Worm (Caenorhabditis elegans) whole organism, young adult: ENCODE data around the gene best-9.

Experiments used
- C17E4.6 ChIP-seq: fragments of 200-800 bp; sonication (Bioruptor generic); IDR thresholded peaks from 2 replicates; pipeline ENCODE4 v1.3.6; 2022; ENCODE audit warnings: missing genetic modification reagents, missing genetic modification characterization, missing compliant biosample characterization
- F10E7.11 ChIP-seq: sonication (generic microtip); optimal IDR thresholded peaks from 2 replicates; lab custom pipeline; 2017; ENCODE audit warnings: mild to moderate bottlenecking, missing genetic modification characterization, moderate library complexity, missing compliant biosample characterization
- T26A5.8 ChIP-seq: sonication (generic microtip); optimal IDR thresholded peaks from 2 replicates; lab custom pipeline; 2016; ENCODE audit warnings: missing genetic modification characterization, missing compliant biosample characterization
- Y53F4B.3 ChIP-seq: fragments of 200-800 bp; sonication (Bioruptor generic); IDR thresholded peaks from 2 replicates; pipeline ENCODE4 v1.3.6; 2022; ENCODE audit warnings: missing genetic modification reagents, missing genetic modification characterization, missing compliant biosample characterization
- Y95B8A.8 ChIP-seq: fragments of 200-800 bp; sonication (Bioruptor generic); IDR thresholded peaks from 2 replicates; pipeline ENCODE4 v1.3.6; 2022; ENCODE audit warnings: missing genetic modification reagents, missing genetic modification characterization, missing compliant biosample characterization
- ama-1 ChIP-seq, 3 experiments: fragments of 150-350 bp in 1 of 3; sonication (generic microtip) in 2 of 3; optimal IDR thresholded peaks; 2 replicates each; lab custom pipeline; 2014 to 2018; ENCODE audit warnings: missing biosample characterization in 2 of 3, missing genetic modification characterization in 2 of 3, missing genetic modification reagents in 2 of 3
- aptf-3 ChIP-seq: fragments of 200-800 bp; sonication (Bioruptor generic); IDR thresholded peaks from 2 replicates; pipeline ENCODE4 v1.3.6; 2022; ENCODE audit warnings: missing genetic modification characterization, missing compliant biosample characterization
- attf-5 ChIP-seq: fragments of 200-800 bp; sonication (Bioruptor generic); optimal IDR thresholded peaks from 2 replicates; lab custom pipeline; 2018; ENCODE audit warnings: mild to moderate bottlenecking, missing genetic modification characterization, missing compliant biosample characterization
- cebp-1 ChIP-seq, 2 experiments: fragments of 200-800 bp in 1 of 2; sonication (Bioruptor generic) in 1 of 2; sonication (generic microtip) in 1 of 2; IDR thresholded peaks in 1 of 2; optimal IDR thresholded peaks in 1 of 2; 2 replicates each; pipeline versions ENCODE4 v1.3.6 to Lab custom; 2017 to 2022; ENCODE audit warnings: missing compliant biosample characterization in 2 of 2, missing genetic modification characterization in 2 of 2, mild to moderate bottlenecking in 1 of 2, missing genetic modification reagents in 1 of 2, moderate library complexity in 1 of 2
- dox-1 ChIP-seq: fragments of 200-800 bp; sonication (Bioruptor generic); IDR thresholded peaks from 2 replicates; pipeline ENCODE4 v1.3.6; 2022; ENCODE audit warnings: missing genetic modification reagents, missing genetic modification characterization, missing compliant biosample characterization
- dpl-1 ChIP-seq: fragments of 150-350 bp; optimal IDR thresholded peaks from 2 replicates; lab custom pipeline; 2014; ENCODE audit warnings: missing biosample characterization, missing genetic modification reagents, missing genetic modification characterization
- egl-44 ChIP-seq: fragments of 200-800 bp; sonication (Bioruptor generic); IDR thresholded peaks from 2 replicates; pipeline ENCODE4 v1.3.6; 2022; ENCODE audit warnings: missing genetic modification reagents, missing genetic modification characterization, missing compliant biosample characterization
- egrh-3 ChIP-seq: fragments of 200-800 bp; sonication (Bioruptor generic); IDR thresholded peaks from 2 replicates; pipeline ENCODE4 v1.3.6; 2022; ENCODE audit warnings: missing genetic modification reagents, missing genetic modification characterization, missing compliant biosample characterization
- hlh-26 ChIP-seq: fragments of 200-800 bp; sonication (Bioruptor generic); conservative IDR thresholded peaks from 2 replicates; pipeline ENCODE4 v1.3.6; 2022; ENCODE audit warnings: missing genetic modification reagents, missing genetic modification characterization, missing compliant biosample characterization
- hmg-1.2 ChIP-seq: fragments of 200-800 bp; sonication (Bioruptor generic); IDR thresholded peaks from 2 replicates; pipeline ENCODE4 v1.3.6; 2022; ENCODE audit warnings: missing genetic modification reagents, missing genetic modification characterization, missing compliant biosample characterization
- let-526 ChIP-seq: fragments of 200-800 bp; sonication (Bioruptor generic); IDR thresholded peaks from 2 replicates; pipeline ENCODE4 v1.3.6; 2022; ENCODE audit warnings: missing genetic modification reagents, missing genetic modification characterization, missing compliant biosample characterization
- lin-40 ChIP-seq: sonication (generic microtip); optimal IDR thresholded peaks from 2 replicates; lab custom pipeline; 2016; ENCODE audit warnings: missing genetic modification characterization, mild to moderate bottlenecking, missing compliant biosample characterization, missing genotype, missing genetic modification reagents
- lsl-1 ChIP-seq: fragments of 200-800 bp; sonication (Bioruptor generic); optimal IDR thresholded peaks from 2 replicates; lab custom pipeline; 2018; ENCODE audit warnings: mild to moderate bottlenecking, missing genetic modification characterization, moderate library complexity, missing compliant biosample characterization
- mcd-1 ChIP-seq: fragments of 200-800 bp; sonication (Bioruptor generic); IDR thresholded peaks from 2 replicates; pipeline ENCODE4 v1.3.6; 2022; ENCODE audit warnings: missing genetic modification reagents, missing genetic modification characterization, missing compliant biosample characterization
- nhr-80 ChIP-seq: sonication (generic microtip); optimal IDR thresholded peaks from 2 replicates; lab custom pipeline; 2016; ENCODE audit warnings: missing genetic modification characterization, missing compliant biosample characterization
- rcor-1 ChIP-seq: fragments of 200-800 bp; sonication (Bioruptor generic); IDR thresholded peaks from 2 replicates; pipeline ENCODE4 v1.3.6; 2022; ENCODE audit warnings: missing genetic modification reagents, missing genetic modification characterization, missing compliant biosample characterization
- rpc-1 ChIP-seq, 2 experiments: fragments of 150-350 bp in 1 of 2; sonication (generic microtip) in 1 of 2; optimal IDR thresholded peaks; 2 replicates each; lab custom pipeline; 2014 to 2018; ENCODE audit warnings: missing biosample characterization in 1 of 2, missing genetic modification characterization in 1 of 2, missing genetic modification reagents in 1 of 2, missing genotype in 1 of 2
- sea-2 ChIP-seq: fragments of 200-800 bp; sonication (Bioruptor generic); IDR thresholded peaks from 2 replicates; pipeline ENCODE4 v1.3.6; 2022; ENCODE audit warnings: missing genetic modification characterization, missing compliant biosample characterization
- snpc-1.3 ChIP-seq: sonication (generic microtip); optimal IDR thresholded peaks from 2 replicates; lab custom pipeline; 2017; ENCODE audit warnings: missing genetic modification characterization, mild to moderate bottlenecking, missing compliant biosample characterization, antibody characterized with exemption, moderate library complexity, missing genotype, missing genetic modification reagents; ENCODE audit not compliant: insufficient read depth
- snpc-3.4 ChIP-seq: sonication (generic microtip); optimal IDR thresholded peaks from 2 replicates; lab custom pipeline; 2017; ENCODE audit warnings: missing genetic modification characterization, mild to moderate bottlenecking, missing compliant biosample characterization, antibody characterized with exemption, moderate library complexity, missing genotype, missing genetic modification reagents
- snpc-4 ChIP-seq, 5 experiments: fragments of 150-350 bp in 1 of 5; sonication (generic microtip) in 4 of 5; optimal IDR thresholded peaks; 2 replicates each; lab custom pipeline; 2014 to 2018; ENCODE audit warnings: missing genetic modification characterization in 5 of 5, missing biosample characterization in 3 of 5, antibody characterized with exemption in 2 of 5, mild to moderate bottlenecking in 2 of 5, missing compliant biosample characterization in 2 of 5, missing genotype in 2 of 5, moderate library complexity in 2 of 5, missing genetic modification reagents in 1 of 5
- sptf-2 ChIP-seq: fragments of 200-800 bp; sonication (Bioruptor generic); optimal IDR thresholded peaks from 2 replicates; lab custom pipeline; 2018; ENCODE audit warnings: mild to moderate bottlenecking, missing genetic modification characterization, missing compliant biosample characterization
- tbp1 ChIP-seq: fragments of 200-800 bp; sonication (Bioruptor generic); optimal IDR thresholded peaks from 2 replicates; lab custom pipeline; 2018; ENCODE audit warnings: mild to moderate bottlenecking, missing genetic modification characterization, missing compliant biosample characterization
- tlf-1 ChIP-seq: fragments of 200-800 bp; sonication (Bioruptor generic); optimal IDR thresholded peaks from 2 replicates; lab custom pipeline; 2018; ENCODE audit warnings: mild to moderate bottlenecking, missing genetic modification characterization, missing compliant biosample characterization
- ztf-26 ChIP-seq: sonication (generic microtip); optimal IDR thresholded peaks from 2 replicates; lab custom pipeline; 2017; ENCODE audit warnings: missing genetic modification characterization, missing compliant biosample characterization

The best-9 gene

DNA sequence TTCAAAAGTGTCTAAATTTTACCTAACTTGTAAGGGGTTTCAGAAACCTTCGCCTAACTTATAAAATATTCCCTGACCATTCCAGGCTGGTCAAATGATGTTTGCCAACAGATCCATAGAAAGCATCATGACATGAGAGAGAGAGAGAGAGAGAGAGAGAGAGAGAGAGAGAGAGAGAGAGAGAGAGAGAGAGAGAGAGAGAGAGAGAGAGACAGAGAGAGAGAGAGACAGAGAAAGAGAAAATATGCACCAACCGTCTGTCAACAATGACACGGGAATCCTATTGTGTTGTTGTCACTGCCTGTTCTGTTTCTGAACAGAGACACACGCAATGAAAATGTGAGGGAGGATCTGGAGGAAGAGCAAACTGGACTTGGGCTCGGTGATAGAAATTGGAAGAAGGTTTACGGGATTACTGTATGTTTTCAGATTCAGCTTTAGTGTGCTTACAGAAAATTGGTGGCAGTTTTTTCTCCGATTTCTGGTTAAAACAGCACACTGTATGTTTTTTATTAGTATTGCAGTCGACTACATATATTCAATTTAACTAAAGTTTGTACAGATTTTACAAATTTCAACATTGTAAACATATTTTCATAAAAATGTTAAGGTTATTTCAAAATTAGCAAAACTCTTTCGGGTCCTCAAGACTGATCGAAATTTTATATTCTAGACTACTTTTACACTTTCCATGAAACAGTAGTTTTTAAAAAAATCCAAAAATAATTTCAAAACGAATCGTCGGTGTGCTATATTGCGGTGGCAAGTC is 15.6 kb downstream of the best-9 start:
- peak; percentile 35; the same call in 1 of the 2 replicates for TF ChIP-seq mcd-1 (GFP tag; lab: Robert Waterston, UW)
- no peak for TF ChIP-seq dpl-1
- peak; percentile 25 for TF ChIP-seq attf-5 (GFP tag; lab: Kevin White, UChicago)
- TF ChIP-seq egrh-3 (GFP tag; lab: Robert Waterston, UW), result 0 out of 2 replicates have a peak, but pooled peaks have one; percentile 21
- TF ChIP-seq sptf-2 (GFP tag; lab: Kevin White, UChicago), result no peak
- TF ChIP-seq hmg-1.2 (GFP tag; lab: Robert Waterston, UW), result peak; percentile 55
- no peak for TF ChIP-seq sea-2 (GFP tag; lab: Robert Waterston, UW)
- TF ChIP-seq, all 124 proteins: peak for 4

DNA sequence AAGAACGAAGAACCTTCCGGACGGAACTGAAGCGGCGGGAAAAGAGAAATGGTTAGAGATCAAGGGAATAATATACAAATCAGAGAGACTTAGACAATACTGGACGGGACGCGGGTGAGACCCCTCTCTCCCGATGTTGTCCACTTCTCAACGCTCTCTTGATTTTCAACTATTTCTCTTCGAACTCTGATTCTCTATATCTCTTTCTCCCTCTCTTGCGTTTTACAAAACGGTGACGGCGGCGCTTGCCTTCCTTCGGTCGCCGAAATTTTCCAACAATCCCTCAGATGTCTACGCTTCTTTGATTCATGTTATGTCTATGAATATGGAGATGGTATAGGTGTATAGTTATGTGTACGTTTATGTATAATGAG is 16.2 kb downstream of the best-9 start:
- TF ChIP-seq nhr-80 (tag; lab: Kevin White, UChicago) (peak; percentile 34), rcor-1 (GFP tag; lab: Robert Waterston, UW) (peak; percentile 21; the same call in 1 of the 2 replicates), T26A5.8 (tag; lab: Kevin White, UChicago) (no peak), rpc-1 (optimal IDR thresholded peaks at IDR 0.05; lab: Kevin White, UChicago) (no peak), rpc-1 (tag; optimal IDR thresholded peaks at IDR 0.05; lab: Kevin White, UChicago) (no peak), hlh-26 (GFP tag; lab: Robert Waterston, UW) (no peak), tbp1 (peak; percentile 16), hmg-1.2 (GFP tag; lab: Robert Waterston, UW) (peak; percentile 82; the same call in 1 of the 2 replicates), snpc-3.4 (tag; lab: Kevin White, UChicago) (peak; percentile 35), mcd-1 (GFP tag; lab: Robert Waterston, UW) (peak; percentile 41; the same call in 1 of the 2 replicates), attf-5 (GFP tag; lab: Kevin White, UChicago) (peak; percentile 27), cebp-1 (GFP tag; IDR thresholded peaks at IDR 0.05; lab: Robert Waterston, UW) (no peak), cebp-1 (tag; optimal IDR thresholded peaks at IDR 0.05; lab: Kevin White, UChicago) (peak; percentile 61), ztf-26 (tag; lab: Kevin White, UChicago) (peak; percentile 12), tlf-1 (GFP tag; lab: Kevin White, UChicago) (no peak), snpc-4 (GFP tag; optimal IDR thresholded peaks at IDR 0.05; lab: Kevin White, UChicago) (no peak), snpc-4 (tag; optimal IDR thresholded peaks at IDR 0.05; lab: Kevin White, UChicago) (peak in 1 of 4 experiments; percentile 19), lin-40 (tag; lab: Kevin White, UChicago) (no peak)

DNA sequence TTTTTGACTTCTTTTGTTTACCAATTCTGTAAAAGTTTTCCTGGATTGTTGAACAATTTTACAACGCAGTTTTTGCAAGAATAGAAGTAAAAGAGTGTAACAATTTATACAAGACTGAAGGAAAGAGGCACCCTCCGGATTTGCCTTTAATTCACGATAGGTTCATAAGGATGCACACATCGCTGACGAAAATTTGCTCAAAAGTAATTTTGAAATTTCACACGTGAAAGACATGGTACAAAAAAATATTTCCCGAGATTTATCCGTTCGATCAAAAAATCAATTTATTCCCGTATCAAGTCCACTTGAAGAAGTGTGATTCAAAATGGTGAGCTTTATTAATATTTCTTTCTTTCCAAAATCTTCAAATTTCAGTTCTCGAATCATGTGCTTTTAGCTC is 17.4 kb downstream of the best-9 start, which contains the start of gene C43G2.3:
TSS of gene C43G2.3 (plus strand) at position 301 of the 400 bp plus-strand sequence.
- no peak for TF ChIP-seq let-526 (GFP tag; lab: Robert Waterston, UW)
- TF ChIP-seq dox-1, result no peak
- TF ChIP-seq C17E4.6 (GFP tag; lab: Robert Waterston, UW), result no peak
- no peak for TF ChIP-seq F10E7.11 (tag; lab: Kevin White, UChicago)
- no peak for TF ChIP-seq Y53F4B.3
- no peak for TF ChIP-seq Y95B8A.8 (GFP tag; lab: Robert Waterston, UW)
- TF ChIP-seq ama-1 (optimal IDR thresholded peaks at IDR 0.05; lab: Kevin White, UChicago), result no peak
- no peak for TF ChIP-seq ama-1 (GFP tag; optimal IDR thresholded peaks at IDR 0.05; lab: Kevin White, UChicago)
- TF ChIP-seq snpc-1.3 (tag; lab: Kevin White, UChicago), result no peak
- no peak for TF ChIP-seq egl-44 (GFP tag; lab: Robert Waterston, UW)
- TF ChIP-seq hmg-1.2 (GFP tag; lab: Robert Waterston, UW), result no peak
- no peak for TF ChIP-seq aptf-3 (GFP tag; lab: Robert Waterston, UW)
- TF ChIP-seq dpl-1, result no peak
- no peak for TF ChIP-seq lsl-1 (GFP tag; lab: Kevin White, UChicago)
- TF ChIP-seq rpc-1 (optimal IDR thresholded peaks at IDR 0.05; lab: Kevin White, UChicago), result no peak
- no peak for TF ChIP-seq rpc-1 (tag; optimal IDR thresholded peaks at IDR 0.05; lab: Kevin White, UChicago)
